Fruit fly (Drosophila melanogaster) Kc167 (cell line): ENCODE results near the gene CG3961.

Source experiments
- Myc ChIP-seq: fragments of >200 bp; optimal IDR thresholded peaks from 2 replicates; lab custom pipeline; 2017; ENCODE audit warnings: missing external identifiers
- h ChIP-seq: fragments of >200 bp; optimal IDR thresholded peaks from 3 replicates; lab custom pipeline; 2018; ENCODE audit warnings: missing external identifiers
- psq ChIP-seq: fragments of >200 bp; optimal IDR thresholded peaks from 2 replicates; lab custom pipeline; 2017; ENCODE audit warnings: missing external identifiers

dm6 chr3L:18922086-18922485 lies 31.8 kb upstream of the CG3961 start, which contains the start of gene CG3819:
- TF ChIP-seq h (no peak), Myc (lab: Kevin White, UChicago) (no peak), psq (lab: Kevin White, UChicago) (no peak)
